Fruit fly (Drosophila melanogaster) whole organism, prepupa: ENCODE data around the gene Ucp4A.

Experiments used
- CG1621 ChIP-seq: fragments of 200-800 bp; sonication (Bioruptor generic); optimal IDR thresholded peaks from 3 replicates; lab custom pipeline; 2018; ENCODE audit warnings: missing biosample characterization, mild to moderate bottlenecking, missing genetic modification characterization
- CG6854 ChIP-seq: fragments of 200-800 bp; sonication (Bioruptor generic); optimal IDR thresholded peaks from 2 replicates; lab custom pipeline; 2017; ENCODE audit warnings: missing biosample characterization, mild to moderate bottlenecking, missing genetic modification characterization
- CG8119 ChIP-seq: fragments of 200-800 bp; sonication (Bioruptor generic); IDR thresholded peaks from 3 replicates; pipeline ENCODE4 v1.3.6; 2022; ENCODE audit warnings: missing biosample characterization, missing genetic modification characterization
- CG8632 ChIP-seq: fragments of 200-800 bp; sonication (Bioruptor generic); optimal IDR thresholded peaks from 3 replicates; lab custom pipeline; 2016; ENCODE audit warnings: missing biosample characterization, missing genetic modification characterization
- CG9139 ChIP-seq: fragments of 200-800 bp; sonication (Bioruptor generic); optimal IDR thresholded peaks from 3 replicates; lab custom pipeline; 2017; ENCODE audit warnings: missing biosample characterization, mild to moderate bottlenecking, missing genetic modification characterization
- Eip78C ChIP-seq: fragments of 200-800 bp; sonication (Bioruptor generic); peaks from one replicate; lab custom pipeline; 2016; ENCODE audit warnings: missing biosample characterization, missing genetic modification characterization
- Hr4 ChIP-seq: fragments of 200-800 bp; sonication (Bioruptor generic); optimal IDR thresholded peaks from 3 replicates; lab custom pipeline; 2016; ENCODE audit warnings: missing biosample characterization, missing genetic modification characterization
- Met ChIP-seq: fragments of 200-800 bp; sonication (Bioruptor generic); optimal IDR thresholded peaks from 3 replicates; lab custom pipeline; 2016; ENCODE audit warnings: missing biosample characterization, missing genetic modification characterization
- Smox ChIP-seq: fragments of 200-800 bp; sonication (Bioruptor generic); optimal IDR thresholded peaks from 3 replicates; lab custom pipeline; 2016; ENCODE audit warnings: missing biosample characterization, missing genetic modification characterization
- Sox15 ChIP-seq: fragments of 200-800 bp; sonication (Bioruptor generic); optimal IDR thresholded peaks from 3 replicates; lab custom pipeline; 2016; ENCODE audit warnings: missing biosample characterization, missing genetic modification characterization
- net ChIP-seq: fragments of 200-800 bp; sonication (Bioruptor generic); optimal IDR thresholded peaks from 3 replicates; lab custom pipeline; 2016; ENCODE audit warnings: missing biosample characterization, missing genetic modification characterization
- svp ChIP-seq: fragments of 200-800 bp; sonication (Bioruptor generic); peaks from one replicate; lab custom pipeline; 2016; ENCODE audit warnings: missing biosample characterization, missing genetic modification characterization
- topi ChIP-seq: fragments of 200-800 bp; sonication (Bioruptor generic); optimal IDR thresholded peaks from 3 replicates; lab custom pipeline; 2016; ENCODE audit warnings: missing biosample characterization, missing genetic modification characterization

dm6 chrX:17833986-17834385 lies 10.8 kb upstream of the Ucp4A start:
- TF ChIP-seq Sox15 (GFP tag; lab: Kevin White, UChicago) = no peak
- TF ChIP-seq topi = no peak
- TF ChIP-seq CG8119 (GFP tag; lab: Robert Waterston, UW) = no peak
- no peak for TF ChIP-seq Met (GFP tag; lab: Kevin White, UChicago)
- TF ChIP-seq Eip78C = peak; percentile 38
- TF ChIP-seq net (GFP tag; lab: Kevin White, UChicago) = no peak
- TF ChIP-seq svp (GFP tag; lab: Kevin White, UChicago) = no peak
- no peak for TF ChIP-seq CG6854 (GFP tag; lab: Kevin White, UChicago)
- TF ChIP-seq Hr4 = no peak
- no peak for TF ChIP-seq CG9139 (GFP tag; lab: Kevin White, UChicago)
- no peak for TF ChIP-seq CG1621 (tag; lab: Kevin White, UChicago)
- TF ChIP-seq CG8632 (GFP tag; lab: Kevin White, UChicago) = no peak
- TF ChIP-seq Smox (GFP tag; lab: Kevin White, UChicago) = no peak
